Fruit fly (Drosophila melanogaster): ENCODE results near the gene CG4374.

Gene CG4374

dm6 chr3R:23472011-23472958 lies at the start of gene CG4374:
CG4374 (minus strand) TSS chr3R:23472278.
- TF ChIP-seq CG12768 (GFP tag; optimal IDR thresholded peaks at IDR 0.05) (no peak), pad (GFP tag; optimal IDR thresholded peaks at IDR 0.05) (no peak), CG1620 (GFP tag; optimal IDR thresholded peaks at IDR 0.05) (no peak), cnc (optimal IDR thresholded peaks at IDR 0.05) (no peak), ovo (GFP tag; optimal IDR thresholded peaks at IDR 0.05) (no peak)

dm6 chr3R:23521483-23521882 lies 49.4 kb upstream of the CG4374 start, which contains the start of gene CG10177:
CG10177 (minus strand) TSS chr3R:23521583.
- TF ChIP-seq Mnt (GFP tag; optimal IDR thresholded peaks at IDR 0.05): no peak
- TF ChIP-seq CG12768 (GFP tag; optimal IDR thresholded peaks at IDR 0.05): no peak
- no peak for TF ChIP-seq CG1620 (GFP tag; optimal IDR thresholded peaks at IDR 0.05)

dm6 chr3R:23519395-23520101 lies 47.5 kb upstream of the CG4374 start, which contains the start of gene Irk2:
Irk2 (minus strand) TSS chr3R:23519445.
- TF ChIP-seq CG11617 (GFP tag; optimal IDR thresholded peaks at IDR 0.05): peak; percentile 12
- no peak for TF ChIP-seq cnc (optimal IDR thresholded peaks at IDR 0.05)
- TF ChIP-seq toe (GFP tag; optimal IDR thresholded peaks at IDR 0.05): peak; percentile 19
- TF ChIP-seq pad (GFP tag; optimal IDR thresholded peaks at IDR 0.05): no peak
- peak; percentile 4 for TF ChIP-seq CG33017 (tag; optimal IDR thresholded peaks at IDR 0.05)
- peak; percentile 19 for TF ChIP-seq CG7101 (tag; optimal IDR thresholded peaks at IDR 0.05)
- TF ChIP-seq ovo (GFP tag; optimal IDR thresholded peaks at IDR 0.05): peak; percentile 48
- peak; percentile 28 for TF ChIP-seq Hr96 (GFP tag; optimal IDR thresholded peaks at IDR 0.05)
- TF ChIP-seq Crg-1 (GFP tag; optimal IDR thresholded peaks at IDR 0.05): peak; percentile 47
- peak; percentile 36 for TF ChIP-seq cic (GFP tag; optimal IDR thresholded peaks at IDR 0.05)

DNA sequence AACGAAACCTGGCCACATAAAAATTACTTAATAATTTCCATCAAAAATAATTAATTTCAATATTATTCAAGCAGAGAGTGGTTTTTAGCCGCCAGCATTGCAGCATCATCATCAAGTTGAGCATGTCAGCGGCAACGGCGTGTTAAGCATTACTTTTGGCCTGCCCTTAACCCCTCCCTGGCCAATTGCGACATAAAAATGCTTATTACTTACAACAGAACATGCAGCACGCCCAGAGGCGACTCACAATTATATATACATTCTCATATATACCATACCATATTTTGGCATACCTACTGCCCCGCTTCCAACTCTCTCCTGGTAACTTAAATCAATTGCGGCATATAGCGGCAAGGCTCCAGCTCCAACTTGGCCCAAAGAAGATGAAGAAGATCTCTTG lies 39.3 kb upstream of the CG4374 start:
- TF ChIP-seq cnc (optimal IDR thresholded peaks at IDR 0.05): no peak
- TF ChIP-seq bab1 (GFP tag; optimal IDR thresholded peaks at IDR 0.05): no peak
- TF ChIP-seq toe (GFP tag; optimal IDR thresholded peaks at IDR 0.05): no peak
- TF ChIP-seq Hr96 (GFP tag; optimal IDR thresholded peaks at IDR 0.05): no peak
- TF ChIP-seq Mnt (GFP tag; optimal IDR thresholded peaks at IDR 0.05): no peak
- TF ChIP-seq cic (GFP tag; optimal IDR thresholded peaks at IDR 0.05): no peak
- TF ChIP-seq CG1620 (GFP tag; optimal IDR thresholded peaks at IDR 0.05): no peak
- TF ChIP-seq pad (GFP tag; optimal IDR thresholded peaks at IDR 0.05): no peak
- TF ChIP-seq CG12768 (GFP tag; optimal IDR thresholded peaks at IDR 0.05): no peak
- no peak for TF ChIP-seq Clk (GFP tag; optimal IDR thresholded peaks at IDR 0.05)
- TF ChIP-seq kay (GFP tag; ENCODE audit: borderline replicate concordance): no peak
- TF ChIP-seq CG33017 (tag; optimal IDR thresholded peaks at IDR 0.05): no peak
- no peak for TF ChIP-seq CG14711 (tag; optimal IDR thresholded peaks at IDR 0.05)

- TF ChIP-seq CG1620 (GFP tag; optimal IDR thresholded peaks at IDR 0.05) (no peak), bab1 (GFP tag; optimal IDR thresholded peaks at IDR 0.05) (no peak), Mnt (GFP tag; optimal IDR thresholded peaks at IDR 0.05) (no peak), CG33017 (tag; optimal IDR thresholded peaks at IDR 0.05) (no peak), kay (GFP tag; ENCODE audit: borderline replicate concordance) (no peak), tj (GFP tag; optimal IDR thresholded peaks at IDR 0.05) (no peak), CG7101 (tag; optimal IDR thresholded peaks at IDR 0.05) (no peak), CG7045 (GFP tag; optimal IDR thresholded peaks at IDR 0.05) (no peak), CG5204 (GFP tag; optimal IDR thresholded peaks at IDR 0.05) (no peak), CG11617 (GFP tag; optimal IDR thresholded peaks at IDR 0.05) (no peak), CG14711 (tag; optimal IDR thresholded peaks at IDR 0.05) (no peak), cnc (optimal IDR thresholded peaks at IDR 0.05) (no peak)
Measured at dm6 chr3R:23509408-23509940, 37.4 kb upstream of the CG4374 start.

DNA sequence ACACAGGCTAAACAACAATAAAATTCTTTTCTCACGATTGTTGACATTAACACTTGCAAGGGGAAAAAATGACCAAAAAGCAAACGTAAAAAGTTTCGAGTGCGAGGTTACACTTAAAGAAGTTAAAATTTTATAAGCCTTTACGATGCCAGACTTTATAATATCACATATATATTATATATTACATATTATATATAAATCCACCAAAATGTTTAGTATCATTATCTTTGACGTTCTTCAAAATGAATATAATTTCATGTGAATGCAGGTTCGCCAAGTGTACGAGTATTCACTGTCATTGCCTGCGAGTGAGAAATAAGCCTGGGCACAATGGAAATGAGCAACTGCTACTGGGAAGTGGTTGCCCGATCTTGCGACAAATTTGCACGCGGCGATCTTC lies 36.2 kb upstream of the CG4374 start:
- TF ChIP-seq CG12768 (GFP tag; optimal IDR thresholded peaks at IDR 0.05): no peak
- no peak for TF ChIP-seq CG33017 (tag; optimal IDR thresholded peaks at IDR 0.05)
- TF ChIP-seq bab1 (GFP tag; optimal IDR thresholded peaks at IDR 0.05): no peak
- TF ChIP-seq tj (GFP tag; optimal IDR thresholded peaks at IDR 0.05): no peak
- no peak for TF ChIP-seq cnc (optimal IDR thresholded peaks at IDR 0.05)
- no peak for TF ChIP-seq CG5204 (GFP tag; optimal IDR thresholded peaks at IDR 0.05)
- TF ChIP-seq CG11617 (GFP tag; optimal IDR thresholded peaks at IDR 0.05): no peak
- TF ChIP-seq Clk (GFP tag; optimal IDR thresholded peaks at IDR 0.05): no peak
- TF ChIP-seq CG14711 (tag; optimal IDR thresholded peaks at IDR 0.05): no peak
- TF ChIP-seq CG7045 (GFP tag; optimal IDR thresholded peaks at IDR 0.05): no peak
- no peak for TF ChIP-seq toe (GFP tag; optimal IDR thresholded peaks at IDR 0.05)

All from whole organism, adult.